Fruit fly (Drosophila melanogaster) whole organism, wandering third instar larva: Measurements from ENCODE around the gene Rpn1.

ENCODE experiments used
- Abd-B ChIP-seq: fragments of >200 bp; optimal IDR thresholded peaks from 2 replicates; lab custom pipeline; 2017; ENCODE audit warnings: missing biosample characterization, missing genetic modification characterization
- CG32264 ChIP-seq: fragments of 200-800 bp; sonication (Bioruptor generic); optimal IDR thresholded peaks from 2 replicates; lab custom pipeline; 2016; ENCODE audit warnings: missing biosample characterization, missing genetic modification characterization
- CrebA ChIP-seq: fragments of 200-800 bp; sonication (Bioruptor generic); optimal IDR thresholded peaks from 2 replicates; lab custom pipeline; 2016; ENCODE audit warnings: missing biosample characterization, mild to moderate bottlenecking, missing genetic modification characterization, borderline replicate concordance
- Dfd ChIP-seq: fragments of >200 bp; optimal IDR thresholded peaks from 2 replicates; lab custom pipeline; 2017; ENCODE audit warnings: missing biosample characterization, missing genetic modification characterization
- Dif ChIP-seq: fragments of 200-275, 200-300 bp; sonication (Bioruptor generic); optimal IDR thresholded peaks from 2 replicates; lab custom pipeline; 2018; ENCODE audit warnings: missing biosample characterization, missing genetic modification characterization; ENCODE audit not compliant: partially characterized antibody
- Hr83 ChIP-seq: fragments of 200-300 bp; sonication (Bioruptor generic); optimal IDR thresholded peaks from 2 replicates; lab custom pipeline; 2016; ENCODE audit warnings: missing biosample characterization, mild to moderate bottlenecking, missing genetic modification characterization, moderate library complexity; ENCODE audit not compliant: poor library complexity, severe bottlenecking
- Mio ChIP-seq: sonication (Bioruptor generic); optimal IDR thresholded peaks from 2 replicates; lab custom pipeline; 2016; ENCODE audit warnings: missing biosample characterization, missing genetic modification characterization
- Myc ChIP-seq: fragments of >200 bp; optimal IDR thresholded peaks from 2 replicates; lab custom pipeline; 2017
- OdsH ChIP-seq: fragments of 200-800 bp; sonication (Bioruptor generic); optimal IDR thresholded peaks from 2 replicates; lab custom pipeline; 2016; ENCODE audit warnings: missing biosample characterization, mild to moderate bottlenecking, missing genetic modification characterization
- Vsx2 ChIP-seq: fragments of 200-300, 225-300 bp; sonication (Bioruptor generic); optimal IDR thresholded peaks from 2 replicates; lab custom pipeline; 2018; ENCODE audit warnings: missing biosample characterization, missing genetic modification characterization; ENCODE audit not compliant: partially characterized antibody
- br ChIP-seq: fragments of 200-800 bp; sonication (Bioruptor generic); optimal IDR thresholded peaks from 2 replicates; lab custom pipeline; 2016; ENCODE audit warnings: missing biosample characterization, missing genetic modification characterization
- brk ChIP-seq: fragments of 200-800 bp; sonication (Bioruptor generic); optimal IDR thresholded peaks from 2 replicates; lab custom pipeline; 2016; ENCODE audit warnings: missing biosample characterization, mild to moderate bottlenecking, missing genetic modification characterization
- dl ChIP-seq, 2 experiments: fragments of 175-275, 200-275 bp in 1 of 2; fragments of 200-275 bp in 1 of 2; sonication (Bioruptor generic); optimal IDR thresholded peaks; lab custom pipeline; 2018; ENCODE audit warnings: mild to moderate bottlenecking in 2 of 2, missing biosample characterization in 2 of 2, missing genetic modification characterization in 2 of 2, moderate library complexity in 2 of 2; ENCODE audit not compliant: partially characterized antibody in 2 of 2, insufficient read depth in 1 of 2
- foxo ChIP-seq, 2 experiments: fragments of 200-800 bp; sonication (Bioruptor generic); optimal IDR thresholded peaks; 2 replicates in 1 of 2; 3 replicates in 1 of 2; lab custom pipeline; 2016 to 2017; ENCODE audit warnings: missing biosample characterization in 2 of 2, missing genetic modification characterization in 2 of 2
- h ChIP-seq: fragments of 200-800 bp; sonication (Bioruptor generic); optimal IDR thresholded peaks from 3 replicates; lab custom pipeline; 2016; ENCODE audit warnings: missing biosample characterization, mild to moderate bottlenecking, missing genetic modification characterization
- jim ChIP-seq: fragments of 175-275, 200-325 bp; sonication (Bioruptor generic); optimal IDR thresholded peaks from 2 replicates; lab custom pipeline; 2016; ENCODE audit warnings: missing biosample characterization, mild to moderate bottlenecking, missing genetic modification characterization
- lola ChIP-seq: fragments of >200 bp; optimal IDR thresholded peaks from 2 replicates; lab custom pipeline; 2017; ENCODE audit warnings: missing biosample characterization, missing genetic modification characterization
- psq ChIP-seq: fragments of 200-800 bp; sonication (Bioruptor generic); optimal IDR thresholded peaks from 3 replicates; lab custom pipeline; 2017; ENCODE audit warnings: missing biosample characterization, mild to moderate bottlenecking, missing genetic modification characterization, moderate library complexity
- rgr ChIP-seq: fragments of 200-800 bp; sonication (Bioruptor generic); optimal IDR thresholded peaks from 3 replicates; lab custom pipeline; 2016; ENCODE audit warnings: missing biosample characterization, mild to moderate bottlenecking, missing genetic modification characterization
- sage ChIP-seq: fragments of 200-800 bp; sonication (Bioruptor generic); optimal IDR thresholded peaks from 2 replicates; lab custom pipeline; 2016; ENCODE audit warnings: missing biosample characterization, mild to moderate bottlenecking, missing genetic modification characterization
- sv ChIP-seq: fragments of 200-800 bp; sonication (Bioruptor generic); optimal IDR thresholded peaks from 3 replicates; lab custom pipeline; 2016; ENCODE audit warnings: missing biosample characterization, missing genetic modification characterization
- tai ChIP-seq: sonication (Bioruptor generic); optimal IDR thresholded peaks from 2 replicates; lab custom pipeline; 2016; ENCODE audit warnings: missing biosample characterization, missing genetic modification characterization
- woc ChIP-seq: sonication (Bioruptor generic); optimal IDR thresholded peaks from 2 replicates; lab custom pipeline; 2016; ENCODE audit warnings: missing biosample characterization, mild to moderate bottlenecking, missing genetic modification characterization

Rpn1 gene

DNA sequence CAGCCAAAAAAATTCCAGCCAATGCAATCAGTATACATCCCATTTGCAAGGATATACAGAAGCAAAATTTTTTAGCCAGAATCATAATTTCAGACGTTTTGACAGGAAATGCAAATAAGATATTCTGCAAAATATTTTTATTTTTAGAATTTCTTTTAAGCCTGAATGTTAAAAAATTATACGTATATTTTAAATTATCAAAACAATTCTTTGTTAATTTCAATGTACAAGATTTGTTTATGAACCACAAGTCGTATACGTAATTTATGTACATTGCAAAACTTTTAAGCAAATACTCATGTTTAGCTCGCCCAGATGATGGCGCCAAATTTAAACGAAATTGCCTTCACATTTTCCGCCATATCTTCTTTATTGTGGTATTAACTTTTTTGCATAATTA, 39.6 kb downstream of the Rpn1 start, which contains the start of gene CG42654:
TSS of gene CG42654 (minus strand) at position 101 of the 400 bp plus-strand sequence.
- TF ChIP-seq Dfd (no peak), Dif (GFP tag; lab: Kevin White, UChicago) (no peak), OdsH (GFP tag; lab: Kevin White, UChicago) (no peak), jim (GFP tag; lab: Kevin White, UChicago) (no peak), Myc (lab: Kevin White, UChicago) (no peak), Abd-B (no peak), Mio (no peak), woc (GFP tag; lab: Kevin White, UChicago) (no peak), CG32264 (GFP tag; lab: Kevin White, UChicago) (no peak), tai (GFP tag; lab: Kevin White, UChicago) (no peak), lola (no peak), psq (GFP tag; lab: Kevin White, UChicago) (no peak), foxo (GFP tag; optimal IDR thresholded peaks at IDR 0.05; lab: Kevin White, UChicago) (no peak), h (GFP tag; lab: Kevin White, UChicago) (no peak), brk (no peak), dl (GFP tag; optimal IDR thresholded peaks at IDR 0.05; lab: Kevin White, UChicago; ENCODE audit: insufficient read depth in 1 of 2, partially characterized antibody in 2 of 2) (no peak)

DNA sequence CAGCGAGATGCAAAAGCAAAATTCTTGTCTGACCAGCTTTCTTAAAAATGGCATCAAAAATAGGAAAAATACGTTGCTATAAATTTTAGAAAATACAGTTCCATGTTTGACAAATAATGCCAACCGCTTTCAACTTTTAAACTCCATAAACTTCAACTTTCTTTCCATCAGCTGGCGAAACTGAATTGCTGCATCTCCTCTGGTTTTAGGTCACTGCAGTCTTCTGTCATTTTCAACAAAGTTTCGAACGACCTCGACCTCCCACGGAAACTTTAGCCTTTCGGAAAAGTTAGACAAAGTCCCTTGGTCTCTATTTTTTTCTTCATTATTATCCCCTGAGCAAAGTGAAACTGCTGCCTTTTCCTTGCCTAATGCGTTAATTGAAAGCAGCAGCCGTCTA, 40.8 kb downstream of the Rpn1 start, which contains the start of gene CG42263:
TSS of gene CG42263 (minus strand) at position 101 of the 400 bp plus-strand sequence.
- TF ChIP-seq br: no peak
- TF ChIP-seq CrebA: no peak
- no peak for TF ChIP-seq sage (GFP tag; lab: Kevin White, UChicago)
- no peak for TF ChIP-seq Dfd
- no peak for TF ChIP-seq dl (GFP tag; optimal IDR thresholded peaks at IDR 0.05; lab: Kevin White, UChicago; ENCODE audit: insufficient read depth in 1 of 2, partially characterized antibody in 2 of 2)
- TF ChIP-seq sv (GFP tag; lab: Kevin White, UChicago): no peak
- no peak for TF ChIP-seq Vsx2 (GFP tag; lab: Kevin White, UChicago)

DNA sequence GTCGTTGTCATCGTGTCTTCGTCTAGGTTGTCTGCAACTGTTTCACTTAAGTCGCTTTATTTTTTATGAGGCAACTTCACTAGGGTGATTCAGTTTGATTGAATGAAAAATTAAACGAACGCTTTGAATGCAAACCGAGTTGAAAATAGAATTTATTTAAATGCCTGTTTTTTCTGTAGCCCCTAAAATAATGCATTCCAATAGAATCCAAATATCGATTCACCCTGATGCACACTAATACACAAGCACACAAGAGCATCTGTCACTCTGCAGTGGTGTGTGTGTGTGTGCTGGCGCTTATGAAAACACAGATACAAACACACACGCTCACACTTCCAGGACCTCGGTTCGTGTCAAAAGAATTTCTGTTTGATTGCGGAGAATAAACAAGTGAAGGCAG, 47.0 kb downstream of the Rpn1 start:
- TF ChIP-seq Myc (lab: Kevin White, UChicago): no peak
- no peak for TF ChIP-seq Dfd
- peak; percentile 7 for TF ChIP-seq rgr (GFP tag; lab: Kevin White, UChicago)
- no peak for TF ChIP-seq Hr83 (GFP tag; lab: Kevin White, UChicago)
- no peak for TF ChIP-seq tai (GFP tag; lab: Kevin White, UChicago)
